Fruit fly (Drosophila melanogaster): ENCODE data around the gene CG8087.

CG8087 gene

dm6 chr3R:14576692-14577646, 12.4 kb upstream of the CG8087 start, which contains the start of gene stumps:
Gene stumps, plus strand, starts transcription at chr3R:14577217.
- TF ChIP-seq CG4496 (GFP tag; IDR thresholded peaks at IDR 0.05) = peak; percentile 56; the same call in 2 of the 3 replicates
- TF ChIP-seq CG8301 (tag; optimal IDR thresholded peaks at IDR 0.05) = peak; percentile 12
- TF ChIP-seq CG34367 (tag; optimal IDR thresholded peaks at IDR 0.05) = no peak
- no peak for TF ChIP-seq CG9948 (tag; optimal IDR thresholded peaks at IDR 0.05)
- TF ChIP-seq fd96Ca (GFP tag; IDR thresholded peaks at IDR 0.05) = no peak
- TF ChIP-seq gl (tag; optimal IDR thresholded peaks at IDR 0.05) = no peak
- peak; percentile 35; the same call in 1 of the 2 replicates for TF ChIP-seq Ets98B (GFP tag; IDR thresholded peaks at IDR 0.05)
- TF ChIP-seq CG15710 (tag; optimal IDR thresholded peaks at IDR 0.05) = no peak
- TF ChIP-seq CG10348 (GFP tag; IDR thresholded peaks at IDR 0.05) = no peak
- no peak for TF ChIP-seq CG13204 (GFP tag; optimal IDR thresholded peaks at IDR 0.05)
- TF ChIP-seq EcR (GFP tag; optimal IDR thresholded peaks at IDR 0.05) = no peak
- TF ChIP-seq Pif1B (GFP tag; optimal IDR thresholded peaks at IDR 0.05) = no peak
- TF ChIP-seq CG12605 (GFP tag; IDR thresholded peaks at IDR 0.05) = 0 out of 2 replicates have a peak, but pooled peaks have one; percentile 21
- TF ChIP-seq Snoo (tag; optimal IDR thresholded peaks at IDR 0.05) = no peak
- TF ChIP-seq CG14655 (GFP tag; optimal IDR thresholded peaks at IDR 0.05) = peak; percentile 32
- TF ChIP-seq D1 (tag; optimal IDR thresholded peaks at IDR 0.05) = no peak
- no peak for TF ChIP-seq Pif1A (GFP tag; optimal IDR thresholded peaks at IDR 0.05)
- no peak for TF ChIP-seq rn (GFP tag; IDR thresholded peaks at IDR 0.05)
- peak; percentile 74 for TF ChIP-seq CG32121 (GFP tag; IDR thresholded peaks at IDR 0.05)
- TF ChIP-seq CG17806 (tag; optimal IDR thresholded peaks at IDR 0.05) = no peak
- no peak for TF ChIP-seq CG8159 (tag; optimal IDR thresholded peaks at IDR 0.05)

DNA sequence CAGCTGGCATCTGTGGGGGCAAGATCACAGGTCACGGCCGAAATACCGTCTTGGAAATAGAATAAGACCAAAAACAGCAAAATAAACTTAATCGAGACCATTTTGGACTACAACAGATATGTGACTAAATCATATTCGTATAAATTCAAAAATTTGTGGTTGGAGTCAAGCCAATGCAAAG, 11.8 kb upstream of the CG8087 start, which contains the start of gene CG44094:
Gene CG44094, minus strand, starts transcription at position 101 of the 181 bp plus-strand sequence.
- TF ChIP-seq CG32121 (GFP tag; IDR thresholded peaks at IDR 0.05) = no peak
- TF ChIP-seq CG17806 (tag; optimal IDR thresholded peaks at IDR 0.05) = no peak
- no peak for TF ChIP-seq fd96Ca (GFP tag; IDR thresholded peaks at IDR 0.05)
- TF ChIP-seq CG8301 (tag; optimal IDR thresholded peaks at IDR 0.05) = no peak
- no peak for TF ChIP-seq gl (tag; optimal IDR thresholded peaks at IDR 0.05)
- TF ChIP-seq Ets98B (GFP tag; IDR thresholded peaks at IDR 0.05) = no peak
- TF ChIP-seq Pif1B (GFP tag; optimal IDR thresholded peaks at IDR 0.05) = no peak
- TF ChIP-seq Snoo (tag; optimal IDR thresholded peaks at IDR 0.05) = no peak
- TF ChIP-seq CG8159 (tag; optimal IDR thresholded peaks at IDR 0.05) = no peak
- no peak for TF ChIP-seq CG15710 (tag; optimal IDR thresholded peaks at IDR 0.05)
- TF ChIP-seq CG13204 (GFP tag; optimal IDR thresholded peaks at IDR 0.05) = no peak
- no peak for TF ChIP-seq CG4496 (GFP tag; IDR thresholded peaks at IDR 0.05)
- no peak for TF ChIP-seq CG34367 (tag; optimal IDR thresholded peaks at IDR 0.05)
- TF ChIP-seq EcR (GFP tag; optimal IDR thresholded peaks at IDR 0.05) = no peak
- no peak for TF ChIP-seq rn (GFP tag; IDR thresholded peaks at IDR 0.05)

DNA sequence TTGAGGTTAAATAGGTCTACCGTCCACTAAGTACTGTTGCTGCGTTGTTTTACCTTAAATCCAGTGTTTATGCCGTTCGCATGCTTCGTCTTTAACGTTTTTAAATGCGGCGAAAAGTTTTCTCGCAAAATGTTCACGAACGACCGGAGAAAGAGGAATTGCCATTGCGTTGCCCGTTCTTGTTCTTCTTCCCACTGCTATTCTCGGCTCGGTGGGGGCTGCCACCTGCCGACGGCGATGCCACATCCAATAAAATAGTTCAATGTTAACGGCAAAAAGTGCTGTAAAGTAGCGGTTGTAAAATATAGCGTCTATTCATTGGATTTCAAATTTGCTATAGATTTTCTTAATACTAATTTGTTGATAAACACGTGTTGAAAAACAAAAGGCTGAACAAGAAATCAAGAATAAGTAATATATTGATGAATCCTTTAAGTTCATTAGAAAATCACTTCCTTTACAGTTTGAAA, 11.1 kb upstream of the CG8087 start, which contains the start of gene CG7987:
Gene CG7987, minus strand, starts transcription at position 170 of the 470 bp plus-strand sequence.
- TF ChIP-seq Pif1A (GFP tag; optimal IDR thresholded peaks at IDR 0.05) (no peak), Ets98B (GFP tag; IDR thresholded peaks at IDR 0.05) (no peak), CG4496 (GFP tag; IDR thresholded peaks at IDR 0.05) (peak; percentile 22; the same call in 1 of the 3 replicates), Snoo (tag; optimal IDR thresholded peaks at IDR 0.05) (no peak), CG14655 (GFP tag; optimal IDR thresholded peaks at IDR 0.05) (no peak), CG9948 (tag; optimal IDR thresholded peaks at IDR 0.05) (no peak), fd96Ca (GFP tag; IDR thresholded peaks at IDR 0.05) (no peak)

DNA sequence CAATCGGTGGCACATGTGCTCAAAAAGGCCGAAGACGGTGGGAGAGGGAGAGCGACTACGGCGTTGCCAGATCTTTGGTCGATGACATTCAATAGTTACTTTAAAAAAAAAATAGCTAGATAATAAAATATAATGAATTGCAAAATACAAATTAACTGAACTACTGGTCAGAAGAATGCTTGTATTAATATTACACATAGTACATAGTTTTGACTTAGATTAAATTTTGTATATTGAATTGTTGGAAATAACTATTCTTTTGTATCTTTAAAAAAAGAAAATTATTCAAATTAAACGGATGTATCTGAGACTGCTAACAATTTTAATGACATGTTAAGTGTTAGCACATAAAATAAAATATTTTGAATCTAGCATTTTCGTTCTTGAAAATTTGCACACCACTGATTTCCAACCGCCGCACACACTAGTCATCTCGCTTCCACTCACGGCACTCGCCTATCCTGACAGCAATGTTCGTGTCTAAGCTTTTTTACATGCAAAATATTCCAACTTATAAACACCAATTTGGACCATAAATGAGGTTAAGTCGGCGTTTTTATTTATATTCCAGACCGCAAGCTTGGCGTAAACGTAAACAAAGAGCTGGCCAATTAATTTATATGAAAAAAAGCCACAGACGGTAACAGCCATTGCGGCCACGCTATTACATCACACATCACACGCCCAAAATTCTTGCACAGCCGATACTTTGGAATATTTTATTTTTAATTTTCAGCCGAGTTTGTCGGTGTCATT, 10.5 kb upstream of the CG8087 start:
- TF ChIP-seq CG12605 (GFP tag; IDR thresholded peaks at IDR 0.05) = no peak
- TF ChIP-seq CG13204 (GFP tag; optimal IDR thresholded peaks at IDR 0.05) = no peak
- TF ChIP-seq CG32121 (GFP tag; IDR thresholded peaks at IDR 0.05) = peak; percentile 52
- TF ChIP-seq EcR (GFP tag; optimal IDR thresholded peaks at IDR 0.05) = no peak
- TF ChIP-seq CG8301 (tag; optimal IDR thresholded peaks at IDR 0.05) = peak; percentile 61
- TF ChIP-seq CG14655 (GFP tag; optimal IDR thresholded peaks at IDR 0.05) = peak; percentile 73
- TF ChIP-seq rn (GFP tag; IDR thresholded peaks at IDR 0.05) = 0 out of 2 replicates have a peak, but pooled peaks have one; percentile 31
- peak; percentile 49 for TF ChIP-seq CG17806 (tag; optimal IDR thresholded peaks at IDR 0.05)
- TF ChIP-seq Ets98B (GFP tag; IDR thresholded peaks at IDR 0.05) = peak; percentile 15; the same call in 1 of the 2 replicates
- TF ChIP-seq CG10348 (GFP tag; IDR thresholded peaks at IDR 0.05) = no peak
- peak; percentile 81 for TF ChIP-seq CG8159 (tag; optimal IDR thresholded peaks at IDR 0.05)
- TF ChIP-seq CG34367 (tag; optimal IDR thresholded peaks at IDR 0.05) = peak; percentile 54
- no peak; the same call in 2 of the 3 replicates for TF ChIP-seq fd96Ca (GFP tag; IDR thresholded peaks at IDR 0.05)
- TF ChIP-seq D1 (tag; optimal IDR thresholded peaks at IDR 0.05) = no peak
- TF ChIP-seq Pif1B (GFP tag; optimal IDR thresholded peaks at IDR 0.05) = peak; percentile 7
- TF ChIP-seq gl (tag; optimal IDR thresholded peaks at IDR 0.05) = no peak
- peak; percentile 37 for TF ChIP-seq Pif1A (GFP tag; optimal IDR thresholded peaks at IDR 0.05)
- peak; percentile 69 for TF ChIP-seq CG15710 (tag; optimal IDR thresholded peaks at IDR 0.05)
- TF ChIP-seq CG4496 (GFP tag; IDR thresholded peaks at IDR 0.05) = peak; percentile 70; the same call in 2 of the 3 replicates
- TF ChIP-seq CG9948 (tag; optimal IDR thresholded peaks at IDR 0.05) = peak; percentile 71
- peak; percentile 50 for TF ChIP-seq Snoo (tag; optimal IDR thresholded peaks at IDR 0.05)

All from whole organism, pupa.